Fruit fly (Drosophila melanogaster): Measurements from ENCODE around the gene CG42713.
A peak's percentile ranks its signal among the peaks of the same experiment; 100 is the strongest.

Gene CG42713

DNA sequence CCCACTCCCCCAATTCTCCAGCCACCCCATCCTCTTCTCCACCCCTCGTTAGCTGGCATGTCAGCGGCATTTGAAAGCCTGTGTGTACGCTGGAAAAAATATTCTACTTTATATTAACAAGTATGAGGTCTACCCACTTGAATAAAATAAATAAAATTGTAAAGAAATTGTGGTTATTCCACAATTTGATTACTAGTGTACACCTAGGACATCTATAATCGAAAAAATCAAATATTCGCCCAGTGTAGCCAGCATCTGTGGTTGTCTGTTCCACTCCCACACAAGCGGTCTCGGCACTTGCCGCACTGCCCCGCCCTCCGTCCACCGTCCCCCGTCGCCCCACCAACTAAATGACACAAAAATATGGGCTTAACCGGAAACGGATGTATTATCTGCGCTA, 30.5 kb upstream of the CG42713 start (continued):
- TF ChIP-seq CG6854 (GFP tag; optimal IDR thresholded peaks at IDR 0.05) = no peak
- peak; percentile 21 for TF ChIP-seq CG11762 (GFP tag; optimal IDR thresholded peaks at IDR 0.05; ENCODE audit: insufficient read depth)
- TF ChIP-seq Eip75B (GFP tag; optimal IDR thresholded peaks at IDR 0.05) = peak; percentile 50
- TF ChIP-seq dac (GFP tag; optimal IDR thresholded peaks at IDR 0.05) = no peak
- peak; percentile 63; the same call in 2 of the 3 replicates for TF ChIP-seq CG6163 (GFP tag; IDR thresholded peaks at IDR 0.05)
- TF ChIP-seq Ets21C (GFP tag; optimal IDR thresholded peaks at IDR 0.05) = peak; percentile 37
- TF ChIP-seq CG1621 (tag; optimal IDR thresholded peaks at IDR 0.05) = peak; percentile 13
- TF ChIP-seq CG31627 (GFP tag; optimal IDR thresholded peaks at IDR 0.05) = peak; percentile 58

DNA sequence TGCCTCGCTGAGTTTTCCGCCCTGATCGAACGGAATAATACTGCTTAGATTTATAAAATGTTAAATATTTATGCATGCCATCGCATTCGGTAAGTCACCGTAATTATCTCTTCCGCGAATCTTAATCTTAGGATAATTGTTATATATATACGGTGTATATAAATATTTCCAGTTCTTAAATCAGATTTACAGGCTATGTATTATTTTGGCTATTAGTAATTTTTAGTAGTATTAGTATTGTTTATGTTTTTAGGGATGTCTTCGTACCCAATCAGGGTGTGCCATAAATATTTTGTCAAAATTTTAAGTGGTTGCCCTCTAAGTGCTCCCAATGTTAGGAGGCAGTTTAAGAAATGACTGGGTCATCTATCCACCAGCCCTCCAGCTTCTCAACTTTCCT, 28.8 kb upstream of the CG42713 start, which contains the start of gene CG32986:
CG32986 (plus strand) TSS at position 301 of the 400 bp plus-strand sequence.
- no peak for TF ChIP-seq lz (GFP tag; optimal IDR thresholded peaks at IDR 0.05)
- TF ChIP-seq CG10669 (GFP tag; optimal IDR thresholded peaks at IDR 0.05) = no peak
- no peak for TF ChIP-seq CG7368 (GFP tag; optimal IDR thresholded peaks at IDR 0.05)
- TF ChIP-seq CG1621 (tag; optimal IDR thresholded peaks at IDR 0.05) = no peak
- TF ChIP-seq acj6 (GFP tag; optimal IDR thresholded peaks at IDR 0.05) = no peak
- TF ChIP-seq CG8119 (GFP tag; IDR thresholded peaks at IDR 0.05) = no peak

DNA sequence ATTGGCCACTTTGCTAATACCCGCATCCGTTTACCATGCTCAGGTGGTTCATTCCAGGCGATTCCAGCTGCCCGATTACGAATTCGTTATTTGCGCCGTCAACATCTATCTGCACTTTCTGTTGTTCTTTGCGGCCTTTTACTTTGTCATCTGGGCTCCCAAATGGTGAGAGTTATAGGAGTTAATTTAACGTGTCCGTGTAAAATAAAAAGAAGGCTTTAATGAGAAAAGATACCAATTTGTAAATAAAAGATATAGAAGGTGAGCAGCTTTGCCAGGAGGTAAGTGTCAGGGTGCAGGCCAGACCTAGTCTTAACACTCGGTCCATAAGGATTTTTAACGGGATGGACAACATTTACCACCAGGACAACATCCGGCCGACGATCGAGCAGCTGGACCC, 27.7 kb upstream of the CG42713 start, which contains the start of gene CG32987:
CG32987 (plus strand) TSS at position 301 of the 400 bp plus-strand sequence.
- TF ChIP-seq svp (GFP tag) (peak; percentile 28), CG31627 (GFP tag; optimal IDR thresholded peaks at IDR 0.05) (no peak)

dm6 chr2L:8864564-8864963, 26.7 kb upstream of the CG42713 start, which contains the start of gene CG32988:
Gene CG32988 (plus strand): TSS chr2L:8864864.
- no peak for TF ChIP-seq Hr4 (GFP tag; optimal IDR thresholded peaks at IDR 0.05)
- no peak for TF ChIP-seq CG10669 (GFP tag; optimal IDR thresholded peaks at IDR 0.05)
- TF ChIP-seq CG34406 (GFP tag; optimal IDR thresholded peaks at IDR 0.05) = no peak
- no peak for TF ChIP-seq CG15336 (GFP tag; IDR thresholded peaks at IDR 0.05)
- no peak for TF ChIP-seq esn (GFP tag; optimal IDR thresholded peaks at IDR 0.05)
- no peak for TF ChIP-seq cyc (GFP tag; optimal IDR thresholded peaks at IDR 0.05)
- TF ChIP-seq svp (GFP tag) = no peak
- TF ChIP-seq CG10631 (GFP tag; optimal IDR thresholded peaks at IDR 0.05) = no peak
- TF ChIP-seq salr (GFP tag; optimal IDR thresholded peaks at IDR 0.05) = no peak
- no peak for TF ChIP-seq CG6792 (GFP tag; optimal IDR thresholded peaks at IDR 0.05)
- no peak for TF ChIP-seq fkh (GFP tag; optimal IDR thresholded peaks at IDR 0.05)

dm6 chr2L:8865550-8865949, 25.7 kb upstream of the CG42713 start, which contains the start of gene CG32983:
Gene CG32983 (plus strand): TSS chr2L:8865850.
- TF ChIP-seq eg (GFP tag; IDR thresholded peaks at IDR 0.05) = no peak

DNA sequence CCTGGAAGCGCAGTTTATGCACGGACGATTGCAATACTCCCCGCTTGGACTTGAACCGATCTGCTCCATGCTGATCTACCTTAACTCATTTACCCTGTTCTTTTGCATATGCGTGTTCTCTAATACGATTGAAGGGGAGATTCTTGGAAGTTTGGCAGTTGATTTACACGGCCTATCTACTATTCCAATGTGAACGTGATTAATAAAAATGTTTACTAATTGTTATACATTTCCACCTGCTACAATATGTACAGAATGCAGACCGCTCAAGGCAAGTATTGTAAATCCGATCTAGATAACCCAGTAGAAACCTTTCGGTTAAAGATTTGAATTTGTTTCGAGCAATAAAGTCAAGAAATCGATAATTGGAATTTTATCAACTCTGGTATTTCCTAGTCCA, 24.8 kb upstream of the CG42713 start, which contains the start of gene CG9483:
CG9483 (plus strand) TSS at position 301 of the 400 bp plus-strand sequence.
- TF ChIP-seq Ets96B (tag; optimal IDR thresholded peaks at IDR 0.05) (no peak), Gug (GFP tag; IDR thresholded peaks at IDR 0.05) (no peak), CG9139 (GFP tag; optimal IDR thresholded peaks at IDR 0.05) (no peak), CG6808 (GFP tag; optimal IDR thresholded peaks at IDR 0.05) (no peak), eg (GFP tag; IDR thresholded peaks at IDR 0.05) (no peak), esn (GFP tag; optimal IDR thresholded peaks at IDR 0.05) (no peak), vri (GFP tag; optimal IDR thresholded peaks at IDR 0.05) (no peak), CG6276 (GFP tag; optimal IDR thresholded peaks at IDR 0.05) (no peak), net (GFP tag; optimal IDR thresholded peaks at IDR 0.05) (no peak), svp (GFP tag) (no peak), fd59A (GFP tag; optimal IDR thresholded peaks at IDR 0.05) (no peak), Hr4 (GFP tag; optimal IDR thresholded peaks at IDR 0.05) (no peak), acj6 (GFP tag; optimal IDR thresholded peaks at IDR 0.05) (no peak)

Data from whole organism, prepupa.